Worm (Caenorhabditis elegans): Measurements from ENCODE around the gene rde-4.
"Not testable (repeated sequence)": the region's sequence is repeated elsewhere in the genome, so short reads cannot be mapped to it uniquely, and the experiment has no call there.

Gene rde-4

ce11 chrIII:10218587-10218986 lies at the start of gene rde-4, which contains the start of gene cox-14:
Gene rde-4 (minus strand): TSS chrIII:10218646.
Gene cox-14 (plus strand): TSS chrIII:10218942.
- TF ChIP-seq F13C5.2 (tag; optimal IDR thresholded peaks at IDR 0.05), result no peak
- TF ChIP-seq sea-1 (GFP tag; conservative IDR thresholded peaks at IDR 0.05), result no peak
- TF ChIP-seq scrt-1 (GFP tag; IDR thresholded peaks at IDR 0.05), result no peak

- TF ChIP-seq tbx-11, pes-1, scrt-1 (GFP tag; IDR thresholded peaks at IDR 0.05): not testable (repeated sequence)
Measured at ce11 chrIII:10266824-10267223, 48.4 kb upstream of the rde-4 start, which contains the start of gene inpp-4B. Gene inpp-4B (minus strand): TSS chrIII:10266877.

- TF ChIP-seq scrt-1 (GFP tag; IDR thresholded peaks at IDR 0.05) (no peak), ceh-13 (GFP tag; optimal IDR thresholded peaks at IDR 0.05) (no peak), tbx-11 (GFP tag; IDR thresholded peaks at IDR 0.05) (no peak), ets-7 (tag; optimal IDR thresholded peaks at IDR 0.05) (no peak), flt-1 (GFP tag; IDR thresholded peaks at IDR 0.05) (no peak)
Measured at ce11 chrIII:10261682-10262081, 43.2 kb upstream of the rde-4 start, which contains the start of gene bbs-5. Gene bbs-5 (minus strand): TSS chrIII:10261782.

ce11 chrIII:10261256-10261655 lies 42.8 kb upstream of the rde-4 start:
- TF ChIP-seq pes-1 (GFP tag; IDR thresholded peaks at IDR 0.05), result no peak
- no peak for TF ChIP-seq tbx-37 (GFP tag; conservative IDR thresholded peaks at IDR 0.05)
- TF ChIP-seq ama-1 (optimal IDR thresholded peaks at IDR 0.05), result no peak
- TF ChIP-seq tbx-11 (GFP tag; IDR thresholded peaks at IDR 0.05), result no peak
- no peak for TF ChIP-seq aly-1 (tag; optimal IDR thresholded peaks at IDR 0.05)
- TF ChIP-seq tra-4 (tag; optimal IDR thresholded peaks at IDR 0.05), result no peak
- no peak for TF ChIP-seq hmbx-1 (tag; optimal IDR thresholded peaks at IDR 0.05)
- TF ChIP-seq scrt-1 (GFP tag; IDR thresholded peaks at IDR 0.05), result no peak
- no peak for TF ChIP-seq hmg-4 (GFP tag; optimal IDR thresholded peaks at IDR 0.05)
- no peak for TF ChIP-seq hnd-1 (tag; optimal IDR thresholded peaks at IDR 0.05)

ce11 chrIII:10258641-10259040 lies 40.2 kb upstream of the rde-4 start, which contains the start of gene rip-1:
Gene rip-1 (minus strand): TSS chrIII:10258741.
- no peak for TF ChIP-seq flt-1 (GFP tag; IDR thresholded peaks at IDR 0.05)
- no peak for TF ChIP-seq tra-4 (tag; optimal IDR thresholded peaks at IDR 0.05)
- no peak for TF ChIP-seq tbx-37 (GFP tag; conservative IDR thresholded peaks at IDR 0.05)

- TF ChIP-seq flt-1 (GFP tag; IDR thresholded peaks at IDR 0.05) (no peak), ama-1 (optimal IDR thresholded peaks at IDR 0.05) (no peak), aly-1 (tag; optimal IDR thresholded peaks at IDR 0.05) (no peak), ets-7 (tag; optimal IDR thresholded peaks at IDR 0.05) (no peak), tbx-11 (GFP tag; IDR thresholded peaks at IDR 0.05) (no peak), hmbx-1 (tag; optimal IDR thresholded peaks at IDR 0.05) (no peak)
Measured at ce11 chrIII:10254583-10254982, 36.1 kb upstream of the rde-4 start, which contains the start of gene R01H10.4. Gene R01H10.4 (plus strand): TSS chrIII:10254818.

- TF ChIP-seq ceh-13 (GFP tag; optimal IDR thresholded peaks at IDR 0.05), result no peak
- TF ChIP-seq ama-1 (optimal IDR thresholded peaks at IDR 0.05), result no peak
- no peak for TF ChIP-seq F13C5.2 (tag; optimal IDR thresholded peaks at IDR 0.05)
- TF ChIP-seq tra-4 (tag; optimal IDR thresholded peaks at IDR 0.05), result no peak
- TF ChIP-seq hnd-1 (tag; optimal IDR thresholded peaks at IDR 0.05), result no peak
- TF ChIP-seq B0310.2 (tag; optimal IDR thresholded peaks at IDR 0.05), result no peak
- no peak for TF ChIP-seq flt-1 (GFP tag; IDR thresholded peaks at IDR 0.05)
- TF ChIP-seq hmbx-1 (tag; optimal IDR thresholded peaks at IDR 0.05), result no peak
- no peak for TF ChIP-seq pes-1 (GFP tag; IDR thresholded peaks at IDR 0.05)
Measured at ce11 chrIII:10253334-10253733, 34.9 kb upstream of the rde-4 start.

- TF ChIP-seq flt-1 (GFP tag; IDR thresholded peaks at IDR 0.05), result no peak
- no peak for TF ChIP-seq pes-1 (GFP tag; IDR thresholded peaks at IDR 0.05)
- TF ChIP-seq ceh-13 (GFP tag; optimal IDR thresholded peaks at IDR 0.05), result no peak
Measured at ce11 chrIII:10251114-10251513, 32.7 kb upstream of the rde-4 start.

ce11 chrIII:10248441-10249137 lies 30.1 kb upstream of the rde-4 start, which contains the start of the genes div-1 and cor-1:
Gene div-1 (minus strand): TSS chrIII:10248559.
Gene cor-1 (plus strand): TSS chrIII:10249111.
- TF ChIP-seq ama-1 (optimal IDR thresholded peaks at IDR 0.05), result no peak
- no peak for TF ChIP-seq F13C5.2 (tag; optimal IDR thresholded peaks at IDR 0.05)
- no peak for TF ChIP-seq ceh-13 (GFP tag; optimal IDR thresholded peaks at IDR 0.05)
- TF ChIP-seq tbx-11 (GFP tag; IDR thresholded peaks at IDR 0.05), result no peak
- TF ChIP-seq sea-1 (GFP tag; conservative IDR thresholded peaks at IDR 0.05), result no peak
- no peak; the same call in 1 of the 2 replicates for TF ChIP-seq pes-1 (GFP tag; IDR thresholded peaks at IDR 0.05)
- no peak for TF ChIP-seq flt-1 (GFP tag; IDR thresholded peaks at IDR 0.05)
- TF ChIP-seq tra-4 (tag; optimal IDR thresholded peaks at IDR 0.05), result no peak
- TF ChIP-seq tbx-37 (GFP tag; conservative IDR thresholded peaks at IDR 0.05), result no peak
- no peak for TF ChIP-seq hnd-1 (tag; optimal IDR thresholded peaks at IDR 0.05)
- TF ChIP-seq B0310.2 (tag; optimal IDR thresholded peaks at IDR 0.05), result no peak
- 0 out of 2 replicates have a peak, but pooled peaks have one; percentile 22 for TF ChIP-seq scrt-1 (GFP tag; IDR thresholded peaks at IDR 0.05)
- peak; percentile 13 for TF ChIP-seq hmg-4 (GFP tag; optimal IDR thresholded peaks at IDR 0.05)
- no peak for TF ChIP-seq ets-7 (tag; optimal IDR thresholded peaks at IDR 0.05)
- no peak for TF ChIP-seq ceh-36 (tag; optimal IDR thresholded peaks at IDR 0.05)
- no peak for TF ChIP-seq hmbx-1 (tag; optimal IDR thresholded peaks at IDR 0.05)
- TF ChIP-seq aly-1 (tag; optimal IDR thresholded peaks at IDR 0.05), result no peak

Measured in whole organism, early embryonic.